Fruit fly (Drosophila melanogaster) whole organism, prepupa: ENCODE results near the gene Rexo5.

Experiments
- CG15336 ChIP-seq: fragments of 200-800 bp; sonication (Bioruptor generic); IDR thresholded peaks from 2 replicates; pipeline ENCODE4 v1.3.6; 2022; ENCODE audit warnings: missing biosample characterization, missing genetic modification characterization
- CG8319 ChIP-seq: fragments of 200-800 bp; sonication (Bioruptor generic); optimal IDR thresholded peaks from 3 replicates; lab custom pipeline; 2016; ENCODE audit warnings: missing biosample characterization, missing genetic modification characterization
- CG8632 ChIP-seq: fragments of 200-800 bp; sonication (Bioruptor generic); optimal IDR thresholded peaks from 3 replicates; lab custom pipeline; 2016; ENCODE audit warnings: missing biosample characterization, missing genetic modification characterization
- Hr39 ChIP-seq: fragments of 200-800 bp; sonication (Bioruptor generic); optimal IDR thresholded peaks from 2 replicates; lab custom pipeline; 2016; ENCODE audit warnings: missing biosample characterization, missing genetic modification characterization
- Lpt ChIP-seq: fragments of 200-800 bp; sonication (Bioruptor generic); optimal IDR thresholded peaks from 3 replicates; lab custom pipeline; 2016; ENCODE audit warnings: missing biosample characterization, missing genetic modification characterization
- Met ChIP-seq: fragments of 200-800 bp; sonication (Bioruptor generic); optimal IDR thresholded peaks from 3 replicates; lab custom pipeline; 2016; ENCODE audit warnings: missing biosample characterization, missing genetic modification characterization
- lz ChIP-seq: fragments of 200-800 bp; sonication (Bioruptor generic); optimal IDR thresholded peaks from 3 replicates; lab custom pipeline; 2016; ENCODE audit warnings: missing biosample characterization, missing genetic modification characterization
- salr ChIP-seq, 2 experiments: fragments of 200-800 bp; sonication (Bioruptor generic); optimal IDR thresholded peaks; 3 replicates each; lab custom pipeline; 2016 to 2018; ENCODE audit warnings: missing biosample characterization in 2 of 2, missing genetic modification characterization in 2 of 2, mild to moderate bottlenecking in 1 of 2

DNA sequence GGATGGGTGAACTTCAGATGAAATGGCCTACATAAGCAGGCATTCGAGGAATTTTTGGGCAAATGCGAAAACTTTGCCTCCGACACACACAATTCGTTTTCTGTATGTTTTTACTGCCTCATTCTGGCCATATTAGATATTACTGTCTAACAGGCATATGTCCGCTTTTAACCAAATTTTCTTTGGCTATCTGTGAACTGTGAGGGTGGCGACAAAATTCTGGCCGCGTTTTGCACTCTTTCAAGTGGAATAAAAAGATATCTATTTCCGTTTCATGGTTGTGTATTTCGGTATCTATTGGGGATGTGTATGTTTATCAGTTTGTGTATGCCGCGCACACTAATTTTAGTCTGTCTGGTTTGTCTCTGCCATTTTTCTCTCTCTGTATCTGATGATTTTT, 45.0 kb upstream of the Rexo5 start:
- TF ChIP-seq lz (GFP tag; lab: Kevin White, UChicago) = no peak
- TF ChIP-seq CG15336 (GFP tag; lab: Robert Waterston, UW) = no peak
- no peak for TF ChIP-seq Lpt (GFP tag; lab: Kevin White, UChicago)
- TF ChIP-seq Met (GFP tag; lab: Kevin White, UChicago) = no peak
- no peak for TF ChIP-seq CG8632 (GFP tag; lab: Kevin White, UChicago)
- TF ChIP-seq CG8319 = no peak
- no peak for TF ChIP-seq Hr39 (GFP tag; lab: Kevin White, UChicago)
- TF ChIP-seq salr (GFP tag; optimal IDR thresholded peaks at IDR 0.05; lab: Kevin White, UChicago) = no peak
